Fruit fly (Drosophila melanogaster) whole organism, embryonic: ENCODE data around the gene Mlc1.

Experiments
- Adf1 ChIP-seq: fragments of 200-800 bp; sonication (Bioruptor generic); IDR thresholded peaks from 2 replicates; pipeline ENCODE4 v1.3.6; 2022; ENCODE audit warnings: missing biosample characterization, missing genetic modification characterization
- Aef1 ChIP-seq: fragments of 200-800 bp; sonication (Bioruptor generic); IDR thresholded peaks from 3 replicates; pipeline ENCODE4 v1.3.6; 2022; ENCODE audit warnings: missing biosample characterization, missing genetic modification characterization
- Asciz ChIP-seq: fragments of 200-800 bp; sonication (Bioruptor generic); optimal IDR thresholded peaks from 2 replicates; lab custom pipeline; 2017; ENCODE audit warnings: missing biosample characterization, mild to moderate bottlenecking, missing genetic modification characterization, missing genetic modification reagents
- B-H2 ChIP-seq: fragments of 200-800 bp; sonication (Bioruptor generic); optimal IDR thresholded peaks from 2 replicates; lab custom pipeline; 2018; ENCODE audit warnings: missing biosample characterization, mild to moderate bottlenecking, missing genetic modification characterization
- CG10209 ChIP-seq: fragments of 200-800 bp; sonication (Bioruptor generic); optimal IDR thresholded peaks from 3 replicates; lab custom pipeline; 2017; ENCODE audit warnings: missing biosample characterization, mild to moderate bottlenecking, missing genetic modification characterization, missing genetic modification reagents
- CG11093 ChIP-seq: fragments of 200-800 bp; sonication (Bioruptor generic); IDR thresholded peaks from 3 replicates; pipeline ENCODE4 v1.3.6; 2022; ENCODE audit warnings: missing biosample characterization, missing genetic modification characterization
- CG12071 ChIP-seq: fragments of 200-800 bp; sonication (Bioruptor generic); optimal IDR thresholded peaks from 3 replicates; lab custom pipeline; 2018; ENCODE audit warnings: missing biosample characterization, mild to moderate bottlenecking, missing genetic modification characterization
- CG12942 ChIP-seq: fragments of 200-800 bp; sonication (Bioruptor generic); optimal IDR thresholded peaks from 3 replicates; lab custom pipeline; 2016; ENCODE audit warnings: missing biosample characterization, missing genetic modification characterization
- CG13123 ChIP-seq: fragments of 200-800 bp; sonication (Bioruptor generic); optimal IDR thresholded peaks from 2 replicates; lab custom pipeline; 2016; ENCODE audit warnings: missing biosample characterization, missing genetic modification characterization
- CG14965 ChIP-seq: fragments of 200-800 bp; sonication (Bioruptor generic); optimal IDR thresholded peaks from 2 replicates; lab custom pipeline; 2016; ENCODE audit warnings: missing biosample characterization, missing genetic modification characterization, borderline replicate concordance
- CG15011 ChIP-seq: fragments of 200-800 bp; sonication (Bioruptor generic); optimal IDR thresholded peaks from 3 replicates; lab custom pipeline; 2018; ENCODE audit warnings: missing biosample characterization, mild to moderate bottlenecking, missing genetic modification characterization
- CG15479 ChIP-seq: fragments of 200-800 bp; sonication (Bioruptor generic); optimal IDR thresholded peaks from 3 replicates; lab custom pipeline; 2019; ENCODE audit warnings: missing biosample characterization, mild to moderate bottlenecking, missing genetic modification characterization, moderate library complexity
- CG17912 ChIP-seq: fragments of 200-800 bp; sonication (Bioruptor generic); optimal IDR thresholded peaks from 2 replicates; lab custom pipeline; 2018; ENCODE audit warnings: missing biosample characterization, mild to moderate bottlenecking, missing genetic modification characterization
- CG18599 ChIP-seq: fragments of 200-800 bp; sonication (Bioruptor generic); optimal IDR thresholded peaks from 3 replicates; lab custom pipeline; 2017; ENCODE audit warnings: missing biosample characterization, missing genetic modification characterization, mild to moderate bottlenecking, moderate library complexity, missing genetic modification reagents
- CG32767 ChIP-seq: fragments of 200-800 bp; sonication (Bioruptor generic); IDR thresholded peaks from 2 replicates; pipeline ENCODE4 v1.3.6; 2022; ENCODE audit warnings: missing biosample characterization, missing genetic modification characterization
- CG3281 ChIP-seq: fragments of 200-800 bp; sonication (Bioruptor generic); optimal IDR thresholded peaks from 3 replicates; lab custom pipeline; 2017; ENCODE audit warnings: missing biosample characterization, mild to moderate bottlenecking, missing genetic modification characterization
- CG33557 ChIP-seq: fragments of 200-800 bp; sonication (Bioruptor generic); optimal IDR thresholded peaks from 2 replicates; lab custom pipeline; 2019; ENCODE audit warnings: missing biosample characterization, mild to moderate bottlenecking, missing genetic modification characterization, moderate library complexity
- CG7372 ChIP-seq: fragments of 200-800 bp; sonication (Bioruptor generic); IDR thresholded peaks from 2 replicates; pipeline ENCODE4 v1.3.6; 2022; ENCODE audit warnings: missing biosample characterization, missing genetic modification characterization
- CG7745 ChIP-seq: fragments of 200-800 bp; sonication (Bioruptor generic); optimal IDR thresholded peaks from 2 replicates; lab custom pipeline; 2018; ENCODE audit warnings: missing biosample characterization, mild to moderate bottlenecking, missing genetic modification characterization, moderate library complexity
- CG8924 ChIP-seq: fragments of 200-800 bp; optimal IDR thresholded peaks from 3 replicates; lab custom pipeline; 2019; ENCODE audit warnings: missing biosample characterization, mild to moderate bottlenecking, missing genetic modification characterization, moderate library complexity
- CG8944 ChIP-seq: fragments of 200-800 bp; sonication (Bioruptor generic); optimal IDR thresholded peaks from 3 replicates; lab custom pipeline; 2016; ENCODE audit warnings: missing biosample characterization, missing genetic modification characterization
- CG9932 ChIP-seq: fragments of 200-800 bp; sonication (Bioruptor generic); IDR thresholded peaks from 2 replicates; pipeline ENCODE4 v1.3.6; 2022; ENCODE audit warnings: missing biosample characterization, missing genetic modification characterization
- Doc2 ChIP-seq: fragments of 200-800 bp; sonication (Bioruptor generic); IDR thresholded peaks from 2 replicates; pipeline ENCODE4 v1.3.6; 2022; ENCODE audit warnings: missing biosample characterization, missing genetic modification characterization
- Hr51 ChIP-seq, 2 experiments: fragments of 200-800 bp; sonication (Bioruptor generic); optimal IDR thresholded peaks; 2 replicates in 1 of 2; 3 replicates in 1 of 2; lab custom pipeline; 2016 to 2018; ENCODE audit warnings: missing biosample characterization in 2 of 2, missing genetic modification characterization in 2 of 2, mild to moderate bottlenecking in 1 of 2, moderate library complexity in 1 of 2
- Meics ChIP-seq: fragments of 200-800 bp; sonication (Bioruptor generic); optimal IDR thresholded peaks from 2 replicates; lab custom pipeline; 2017; ENCODE audit warnings: missing biosample characterization, mild to moderate bottlenecking, missing genetic modification characterization
- NC2α ChIP-seq: fragments of 200-800 bp; sonication (Bioruptor generic); optimal IDR thresholded peaks from 2 replicates; lab custom pipeline; 2016; ENCODE audit warnings: missing biosample characterization, missing genetic modification characterization
- NC2β ChIP-seq: fragments of 200-800 bp; sonication (Bioruptor generic); optimal IDR thresholded peaks from 2 replicates; lab custom pipeline; 2016; ENCODE audit warnings: missing biosample characterization, missing genetic modification characterization
- NFAT ChIP-seq: fragments of 200-800 bp; sonication (Bioruptor generic); IDR thresholded peaks from 2 replicates; pipeline ENCODE4 v1.3.6; 2022; ENCODE audit warnings: missing biosample characterization, missing genetic modification characterization
- Oaz ChIP-seq: fragments of 200-800 bp; sonication (Bioruptor generic); IDR thresholded peaks from 2 replicates; pipeline ENCODE4 v1.3.6; 2022; ENCODE audit warnings: missing biosample characterization, missing genetic modification characterization
- Poxn ChIP-seq: fragments of 200-800 bp; sonication (Bioruptor generic); IDR thresholded peaks from 2 replicates; pipeline ENCODE4 v1.3.6; 2022; ENCODE audit warnings: missing biosample characterization, missing genetic modification characterization
- Rx ChIP-seq: fragments of 200-800 bp; sonication (Bioruptor generic); IDR thresholded peaks from 2 replicates; pipeline ENCODE4 v1.3.6; 2022; ENCODE audit warnings: missing biosample characterization, missing genetic modification characterization
- YL-1 ChIP-seq: fragments of 200-800 bp; sonication (Bioruptor generic); optimal IDR thresholded peaks from 3 replicates; lab custom pipeline; 2017; ENCODE audit warnings: missing biosample characterization, mild to moderate bottlenecking, missing genetic modification characterization
- abd-A ChIP-seq: fragments of 200-800 bp; sonication (Bioruptor generic); optimal IDR thresholded peaks from 3 replicates; lab custom pipeline; 2019; ENCODE audit warnings: missing biosample characterization, mild to moderate bottlenecking, missing genetic modification characterization, moderate library complexity
- ac ChIP-seq: fragments of 200-800 bp; sonication (Bioruptor generic); optimal IDR thresholded peaks from 3 replicates; lab custom pipeline; 2017; ENCODE audit warnings: missing biosample characterization, mild to moderate bottlenecking, missing genetic modification characterization
- chif ChIP-seq, 2 experiments: fragments of 200-800 bp; sonication (Bioruptor generic); optimal IDR thresholded peaks; 3 replicates each; lab custom pipeline; 2016; ENCODE audit warnings: missing biosample characterization in 2 of 2, missing genetic modification characterization in 2 of 2
- chn ChIP-seq: fragments of 200-800 bp; sonication (Bioruptor generic); optimal IDR thresholded peaks from 2 replicates; lab custom pipeline; 2016; ENCODE audit warnings: missing biosample characterization, missing genetic modification characterization
- crc ChIP-seq: fragments of 200-800 bp; sonication (Bioruptor generic); optimal IDR thresholded peaks from 2 replicates; lab custom pipeline; 2016; ENCODE audit warnings: missing biosample characterization, missing genetic modification characterization
- eve ChIP-seq, 2 experiments: fragments of >200 bp; optimal IDR thresholded peaks; 2 replicates each; lab custom pipeline; 2017; ENCODE audit warnings: missing biosample characterization in 2 of 2, missing genetic modification characterization in 2 of 2
- eyg ChIP-seq: fragments of 200-800 bp; sonication (Bioruptor generic); optimal IDR thresholded peaks from 3 replicates; lab custom pipeline; 2016; ENCODE audit warnings: missing biosample characterization, missing genetic modification characterization
- fd96Cb ChIP-seq: fragments of 200-800 bp; sonication (Bioruptor generic); optimal IDR thresholded peaks from 2 replicates; lab custom pipeline; 2018; ENCODE audit warnings: missing biosample characterization, mild to moderate bottlenecking, missing genetic modification characterization, moderate library complexity
- gce ChIP-seq: fragments of 200-800 bp; sonication (Bioruptor generic); IDR thresholded peaks from 3 replicates; pipeline ENCODE4 v1.3.6; 2022; ENCODE audit warnings: missing biosample characterization, missing genetic modification characterization
- lab ChIP-seq: fragments of 200-800 bp; sonication (Bioruptor generic); optimal IDR thresholded peaks from 3 replicates; lab custom pipeline; 2017; ENCODE audit warnings: missing biosample characterization, missing genetic modification characterization, mild to moderate bottlenecking, moderate library complexity, missing genetic modification reagents
- onecut ChIP-seq: fragments of 200-800 bp; sonication (Bioruptor generic); IDR thresholded peaks from 2 replicates; pipeline ENCODE4 v1.3.6; 2022; ENCODE audit warnings: missing biosample characterization, missing genetic modification characterization
- org-1 ChIP-seq: fragments of 200-800 bp; sonication (Bioruptor generic); optimal IDR thresholded peaks from 2 replicates; lab custom pipeline; 2017; ENCODE audit warnings: missing biosample characterization, missing genetic modification characterization
- prd ChIP-seq, 3 experiments: fragments of >200 bp in 2 of 3; fragments of 200-800 bp in 1 of 3; sonication (Bioruptor generic) in 1 of 3; optimal IDR thresholded peaks in 2 of 3; IDR thresholded peaks in 1 of 3; 2 replicates in 2 of 3; 3 replicates in 1 of 3; pipeline versions ENCODE4 v1.3.6 to Lab custom; 2017 to 2022; ENCODE audit warnings: missing biosample characterization in 1 of 3, missing genetic modification characterization in 1 of 3
- pum ChIP-seq: fragments of 200-800 bp; sonication (Bioruptor generic); optimal IDR thresholded peaks from 2 replicates; lab custom pipeline; 2016; ENCODE audit warnings: missing biosample characterization, missing genetic modification characterization
- sisA ChIP-seq: fragments of 200-800 bp; sonication (Bioruptor generic); IDR thresholded peaks from 2 replicates; pipeline ENCODE4 v1.3.6; 2022; ENCODE audit warnings: missing biosample characterization, missing genetic modification characterization
- tap ChIP-seq: fragments of 200-800 bp; optimal IDR thresholded peaks from 3 replicates; lab custom pipeline; 2019; ENCODE audit warnings: missing biosample characterization, mild to moderate bottlenecking, missing genetic modification characterization, moderate library complexity
- ttk ChIP-seq: fragments of 200-800 bp; sonication (Bioruptor generic); IDR thresholded peaks from 2 replicates; pipeline ENCODE4 v2.1.2; 2022; ENCODE audit warnings: missing biosample characterization, missing genetic modification characterization
- zen2 ChIP-seq: fragments of 200-800 bp; sonication (Bioruptor generic); IDR thresholded peaks from 3 replicates; pipeline ENCODE4 v1.3.6; 2022; ENCODE audit warnings: missing biosample characterization, missing genetic modification characterization; ENCODE audit not compliant: partially characterized antibody

The Mlc1 gene

dm6 chr3R:27661971-27662489 lies 2.1 kb upstream of the Mlc1 start, which contains the start of gene unc80 (continued):
- TF ChIP-seq CG14965 (GFP tag; lab: Kevin White, UChicago) (no peak), ttk (GFP tag; lab: Robert Waterston, UW) (no peak), sisA (GFP tag; lab: Robert Waterston, UW) (no peak), Rx (GFP tag; lab: Robert Waterston, UW) (no peak), CG18599 (GFP tag; lab: Kevin White, UChicago) (peak; percentile 81), CG3281 (GFP tag; lab: Kevin White, UChicago) (peak; percentile 28), gce (GFP tag; lab: Robert Waterston, UW) (peak; percentile 15; the same call in 1 of the 3 replicates), YL-1 (GFP tag; lab: Kevin White, UChicago) (no peak), CG9932 (GFP tag; lab: Robert Waterston, UW) (peak; percentile 43; the same call in 1 of the 2 replicates), chn (GFP tag; lab: Kevin White, UChicago) (no peak), lab (peak; percentile 73), pum (GFP tag; lab: Kevin White, UChicago) (no peak), CG8944 (GFP tag; lab: Kevin White, UChicago) (no peak), CG8924 (tag; lab: Kevin White, UChicago) (no peak), Asciz (GFP tag; lab: Kevin White, UChicago) (no peak), CG32767 (GFP tag; lab: Robert Waterston, UW) (no peak), Hr51 (GFP tag; optimal IDR thresholded peaks at IDR 0.05; lab: Kevin White, UChicago) (no peak), CG12942 (GFP tag; lab: Kevin White, UChicago) (no peak), CG7372 (GFP tag; lab: Robert Waterston, UW) (0 out of 2 replicates have a peak, but pooled peaks have one; percentile 8), CG7745 (no peak), onecut (no peak), tap (tag; lab: Kevin White, UChicago) (no peak), NFAT (peak; percentile 43), zen2 (GFP tag; lab: Robert Waterston, UW) (no peak), NC2α (GFP tag; lab: Kevin White, UChicago) (no peak), CG10209 (GFP tag; lab: Kevin White, UChicago) (peak; percentile 7), ac (GFP tag; lab: Kevin White, UChicago) (no peak), CG15011 (GFP tag; lab: Kevin White, UChicago) (no peak), abd-A (tag; lab: Kevin White, UChicago) (peak; percentile 55), eyg (GFP tag; lab: Kevin White, UChicago) (no peak), Adf1 (peak; percentile 9; the same call in 1 of the 2 replicates), Aef1 (GFP tag; lab: Robert Waterston, UW) (no peak), chif (GFP tag; optimal IDR thresholded peaks at IDR 0.05; lab: Kevin White, UChicago) (no peak), NC2β (GFP tag; lab: Kevin White, UChicago) (no peak), Oaz (no peak), Doc2 (no peak), CG13123 (GFP tag; lab: Kevin White, UChicago) (no peak), CG17912 (no peak), org-1 (GFP tag; lab: Kevin White, UChicago) (peak; percentile 1), Poxn (GFP tag; lab: Robert Waterston, UW) (no peak), CG11093 (GFP tag; lab: Robert Waterston, UW) (no peak), crc (GFP tag; lab: Kevin White, UChicago) (no peak), prd (optimal IDR thresholded peaks at IDR 0.05; lab: Kevin White, UChicago) (no peak), prd (GFP tag; IDR thresholded peaks at IDR 0.05; lab: Robert Waterston, UW) (0 out of 3 replicates have a peak, but pooled peaks have one; percentile 19), B-H2 (GFP tag; lab: Kevin White, UChicago) (no peak), fd96Cb (tag; lab: Kevin White, UChicago) (no peak), CG15479 (no peak), CG33557 (GFP tag; lab: Kevin White, UChicago) (no peak), CG12071 (GFP tag; lab: Kevin White, UChicago) (peak; percentile 16), Meics (GFP tag; lab: Kevin White, UChicago) (peak; percentile 34), eve (GFP tag; optimal IDR thresholded peaks at IDR 0.05; lab: Kevin White, UChicago) (no peak)
